Worm (Caenorhabditis elegans) whole organism, L2 larva: ENCODE results near the gene gcc-2.

Experiments used
- F13H6.1 ChIP-seq: sonication (generic microtip); optimal IDR thresholded peaks from 2 replicates; lab custom pipeline; 2016; ENCODE audit warnings: missing genetic modification characterization, missing compliant biosample characterization
- Y55F3AM.14 ChIP-seq: fragments of 200-800 bp; sonication (Bioruptor generic); optimal IDR thresholded peaks from 2 replicates; lab custom pipeline; 2018; ENCODE audit warnings: mild to moderate bottlenecking, missing genetic modification characterization, missing compliant biosample characterization
- alr-1 ChIP-seq: fragments of 150-350 bp; optimal IDR thresholded peaks from 2 replicates; lab custom pipeline; 2014; ENCODE audit warnings: missing biosample characterization, missing genetic modification characterization
- lin-11 ChIP-seq: fragments of 150-350 bp; sonication (generic microtip); optimal IDR thresholded peaks from 2 replicates; lab custom pipeline; 2014; ENCODE audit warnings: missing biosample characterization, missing genetic modification characterization, inconsistent platforms, mixed read lengths
- nhr-23 ChIP-seq: fragments of 150-350 bp; optimal IDR thresholded peaks from 2 replicates; lab custom pipeline; 2014; ENCODE audit warnings: missing biosample characterization, missing genetic modification reagents, missing genetic modification characterization
- nhr-237 ChIP-seq: fragments of 150-350 bp; optimal IDR thresholded peaks from 2 replicates; lab custom pipeline; 2014; ENCODE audit warnings: missing biosample characterization, missing genetic modification characterization
- peb-1 ChIP-seq: fragments of 150-350 bp; optimal IDR thresholded peaks from 2 replicates; lab custom pipeline; 2014; ENCODE audit warnings: missing biosample characterization, missing genetic modification characterization
- sem-4 ChIP-seq: fragments of 150-350 bp; optimal IDR thresholded peaks from 2 replicates; lab custom pipeline; 2014; ENCODE audit warnings: missing biosample characterization, missing genetic modification reagents, missing genetic modification characterization
- sma-9 ChIP-seq, 2 experiments: fragments of 150-350 bp in 1 of 2; sonication (generic microtip) in 1 of 2; optimal IDR thresholded peaks; 2 replicates each; lab custom pipeline; 2014 to 2016; ENCODE audit warnings: missing genetic modification characterization in 2 of 2, mild to moderate bottlenecking in 1 of 2, missing biosample characterization in 1 of 2, missing compliant biosample characterization in 1 of 2, missing genetic modification reagents in 1 of 2, moderate library complexity in 1 of 2
- unc-62 ChIP-seq: fragments of 150-350 bp; optimal IDR thresholded peaks from 2 replicates; lab custom pipeline; 2014; ENCODE audit warnings: missing biosample characterization, missing genetic modification reagents, missing genetic modification characterization
- zag-1 ChIP-seq: fragments of 150-350 bp; optimal IDR thresholded peaks from 2 replicates; lab custom pipeline; 2014; ENCODE audit warnings: missing biosample characterization, missing genetic modification characterization

ce11 chrIII:9745333-9745897 lies 16.5 kb downstream of the gcc-2 start:
- TF ChIP-seq sem-4 (no peak), unc-62 (no peak), alr-1 (tag; lab: Kevin White, UChicago) (no peak), sma-9 (GFP tag; optimal IDR thresholded peaks at IDR 0.05; lab: Kevin White, UChicago) (no peak), sma-9 (tag; optimal IDR thresholded peaks at IDR 0.05; lab: Kevin White, UChicago) (no peak), Y55F3AM.14 (GFP tag; lab: Kevin White, UChicago) (no peak), F13H6.1 (tag; lab: Kevin White, UChicago) (no peak), nhr-237 (tag; lab: Kevin White, UChicago) (no peak), peb-1 (no peak), nhr-23 (tag; lab: Kevin White, UChicago) (no peak), lin-11 (tag; lab: Kevin White, UChicago) (no peak), zag-1 (tag; lab: Kevin White, UChicago) (no peak)
